Fruit fly (Drosophila melanogaster): Measurements from ENCODE around the gene Coq8.
A peak's percentile ranks its signal among the peaks of the same experiment; 100 is the strongest.

Gene Coq8

dm6 chrX:12913729-12914128 lies 12.8 kb upstream of the Coq8 start (continued):
- TF ChIP-seq Xrp1 (GFP tag; IDR thresholded peaks at IDR 0.05) (0 out of 2 replicates have a peak, but pooled peaks have one; percentile 12), fru (optimal IDR thresholded peaks at IDR 0.05) (no peak), CG18262 (tag; optimal IDR thresholded peaks at IDR 0.05) (peak; percentile 17), PHDP (tag; optimal IDR thresholded peaks at IDR 0.05) (peak; percentile 16), CG6765 (GFP tag; optimal IDR thresholded peaks at IDR 0.05) (no peak), onecut (GFP tag; IDR thresholded peaks at IDR 0.05) (no peak), ranshi (GFP tag; IDR thresholded peaks at IDR 0.05) (no peak), danr (GFP tag; IDR thresholded peaks at IDR 0.05) (no peak), gem (tag; optimal IDR thresholded peaks at IDR 0.05) (peak; percentile 51), p53 (GFP tag; optimal IDR thresholded peaks at IDR 0.05) (no peak), CG15269 (tag; optimal IDR thresholded peaks at IDR 0.05) (peak; percentile 4), sna (GFP tag; IDR thresholded peaks at IDR 0.05; ENCODE audit: partially characterized antibody) (no peak), bab2 (GFP tag; optimal IDR thresholded peaks at IDR 0.05) (no peak), hth (optimal IDR thresholded peaks at IDR 0.05) (no peak), fd96Cb (tag; optimal IDR thresholded peaks at IDR 0.05) (peak; percentile 11), CG7839 (tag; optimal IDR thresholded peaks at IDR 0.05) (peak; percentile 13), prd (optimal IDR thresholded peaks at IDR 0.05) (no peak), prd (GFP tag; IDR thresholded peaks at IDR 0.05) (0 out of 3 replicates have a peak, but pooled peaks have one; percentile 40), CG4617 (GFP tag; optimal IDR thresholded peaks at IDR 0.05; ENCODE audit: borderline replicate concordance) (no peak), scrt (GFP tag; optimal IDR thresholded peaks at IDR 0.05) (no peak), Pdp1 (GFP tag; optimal IDR thresholded peaks at IDR 0.05) (no peak), sob (GFP tag; IDR thresholded peaks at IDR 0.05) (no peak), phol (tag; optimal IDR thresholded peaks at IDR 0.05) (peak; percentile 27), CG14441 (GFP tag; IDR thresholded peaks at IDR 0.05) (no peak), zfh2 (GFP tag; optimal IDR thresholded peaks at IDR 0.05) (no peak), CG4404 (GFP tag; IDR thresholded peaks at IDR 0.05) (peak; percentile 55), Xbp1 (GFP tag; optimal IDR thresholded peaks at IDR 0.05) (peak; percentile 2), CG18599 (GFP tag; optimal IDR thresholded peaks at IDR 0.05) (no peak), lbe (GFP tag; optimal IDR thresholded peaks at IDR 0.05) (no peak), CG9727 (GFP tag; optimal IDR thresholded peaks at IDR 0.05) (peak; percentile 14), CG2678 (tag; optimal IDR thresholded peaks at IDR 0.05) (peak; percentile 27), dmrt99B (tag; optimal IDR thresholded peaks at IDR 0.05) (peak; percentile 9), CG14965 (GFP tag; optimal IDR thresholded peaks at IDR 0.05; ENCODE audit: borderline replicate concordance) (no peak), zen (tag; optimal IDR thresholded peaks at IDR 0.05) (peak; percentile 40), CG14710 (tag; optimal IDR thresholded peaks at IDR 0.05) (no peak), zfh1 (GFP tag; IDR thresholded peaks at IDR 0.05) (no peak), CG10267 (tag; optimal IDR thresholded peaks at IDR 0.05) (peak; percentile 2), CG17361 (GFP tag; IDR thresholded peaks at IDR 0.05) (0 out of 3 replicates have a peak, but pooled peaks have one; percentile 29), CG10979 (tag; optimal IDR thresholded peaks at IDR 0.05) (peak; percentile 19), grau (tag; optimal IDR thresholded peaks at IDR 0.05) (peak; percentile 29), jumu (GFP tag; optimal IDR thresholded peaks at IDR 0.05) (no peak), CG16813 (GFP tag; IDR thresholded peaks at IDR 0.05; ENCODE audit: partially characterized antibody) (no peak), bsh (GFP tag; optimal IDR thresholded peaks at IDR 0.05) (peak; percentile 39 to 49), Fer3 (tag; optimal IDR thresholded peaks at IDR 0.05) (no peak), Aef1 (GFP tag; IDR thresholded peaks at IDR 0.05) (no peak), chm (GFP tag; IDR thresholded peaks at IDR 0.05) (no peak), CG11723 (GFP tag; optimal IDR thresholded peaks at IDR 0.05) (no peak), Blimp-1 (GFP tag; optimal IDR thresholded peaks at IDR 0.05) (peak; percentile 31), row (GFP tag; IDR thresholded peaks at IDR 0.05) (0 out of 3 replicates have a peak, but pooled peaks have one; percentile 25), kah (GFP tag; optimal IDR thresholded peaks at IDR 0.05) (no peak)

All from whole organism, embryonic.